Worm (Caenorhabditis elegans) whole organism, midembryonic: Measurements from ENCODE around the gene T24C12.1.

Experiments
- T22C8.4 ChIP-seq: fragments of 200-800 bp; sonication (Bioruptor generic); IDR thresholded peaks from 2 replicates; pipeline ENCODE4 v1.3.6; 2022; ENCODE audit warnings: missing genetic modification characterization, missing compliant biosample characterization
- cog-1 ChIP-seq: sonication (generic microtip); optimal IDR thresholded peaks from 2 replicates; lab custom pipeline; 2016; ENCODE audit warnings: missing genetic modification characterization, missing compliant biosample characterization
- ref-1 ChIP-seq: fragments of 200-800 bp; sonication (Bioruptor generic); conservative IDR thresholded peaks from 2 replicates; pipeline ENCODE4 v1.3.6; 2022; ENCODE audit warnings: missing genetic modification reagents, missing genetic modification characterization, missing compliant biosample characterization
- tab-1 ChIP-seq: fragments of 200-800 bp; sonication (Bioruptor generic); IDR thresholded peaks from 2 replicates; pipeline ENCODE4 v1.3.6; 2022; ENCODE audit warnings: missing genetic modification characterization, missing compliant biosample characterization
- ztf-23 ChIP-seq: fragments of 200-800 bp; sonication (Bioruptor generic); IDR thresholded peaks from 2 replicates; pipeline ENCODE4 v1.3.6; 2022; ENCODE audit warnings: missing genetic modification reagents, missing genetic modification characterization, missing compliant biosample characterization

DNA sequence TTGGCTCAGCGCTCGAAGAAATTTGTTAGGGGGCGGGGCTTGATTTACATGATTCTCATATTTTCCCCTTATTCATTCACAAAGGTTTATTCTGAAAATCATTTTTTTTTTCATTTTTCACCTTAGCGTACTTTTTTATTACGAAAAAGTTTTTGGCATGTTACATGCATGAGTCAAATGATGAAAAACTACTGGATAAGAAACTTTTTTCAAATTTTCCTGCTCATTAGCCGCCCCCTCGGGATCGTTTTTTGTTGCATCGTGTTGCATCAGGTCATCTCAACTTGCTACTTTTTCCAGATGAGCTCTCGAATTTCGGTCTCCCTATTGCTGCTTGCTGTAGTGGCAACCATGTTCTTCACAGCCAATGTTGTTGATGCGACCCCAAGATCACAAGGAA lies 36.2 kb upstream of the T24C12.1 start, which contains the start of gene pdf-2:
- TF ChIP-seq ztf-23 (GFP tag; lab: Robert Waterston, UW): no peak
- no peak for TF ChIP-seq tab-1 (GFP tag; lab: Robert Waterston, UW)
- no peak for TF ChIP-seq T22C8.4 (GFP tag; lab: Robert Waterston, UW)
- TF ChIP-seq ref-1 (GFP tag; lab: Robert Waterston, UW): no peak
- no peak for TF ChIP-seq cog-1 (tag; lab: Kevin White, UChicago)
